Worm (Caenorhabditis elegans) whole organism, late embryonic: ENCODE measurements around the gene C05C8.5.

ENCODE experiments used
- C08G9.2 ChIP-seq: sonication (generic microtip); optimal IDR thresholded peaks from 2 replicates; lab custom pipeline; 2016; ENCODE audit warnings: mild to moderate bottlenecking, missing genetic modification characterization, moderate library complexity, missing compliant biosample characterization
- F13H6.1 ChIP-seq: sonication (generic microtip); optimal IDR thresholded peaks from 2 replicates; lab custom pipeline; 2016; ENCODE audit warnings: missing genetic modification characterization, missing compliant biosample characterization
- K02D7.2 ChIP-seq: sonication (generic microtip); optimal IDR thresholded peaks from 2 replicates; lab custom pipeline; 2017; ENCODE audit warnings: mild to moderate bottlenecking, missing genetic modification characterization, missing compliant biosample characterization
- K09A11.1 ChIP-seq: sonication (generic microtip); optimal IDR thresholded peaks from 2 replicates; lab custom pipeline; 2017; ENCODE audit warnings: antibody characterized with exemption, mild to moderate bottlenecking, missing genetic modification characterization, missing compliant biosample characterization; ENCODE audit not compliant: insufficient read depth
- T23F11.4 ChIP-seq: fragments of 200-800 bp; sonication (Bioruptor generic); optimal IDR thresholded peaks from 2 replicates; lab custom pipeline; 2018; ENCODE audit warnings: mild to moderate bottlenecking, missing genetic modification characterization, missing compliant biosample characterization
- ama-1 ChIP-seq: fragments of 150-350 bp; optimal IDR thresholded peaks from 2 replicates; lab custom pipeline; 2014
- ceh-2 ChIP-seq: sonication (generic microtip); optimal IDR thresholded peaks from 2 replicates; lab custom pipeline; 2016; ENCODE audit warnings: missing genotype, missing genetic modification characterization, missing compliant biosample characterization
- ceh-24 ChIP-seq: sonication (generic microtip); optimal IDR thresholded peaks from 2 replicates; lab custom pipeline; 2016; ENCODE audit warnings: mild to moderate bottlenecking, missing genetic modification characterization, missing compliant biosample characterization
- ceh-30 ChIP-seq: fragments of 150-350 bp; optimal IDR thresholded peaks from 2 replicates; lab custom pipeline; 2014; ENCODE audit warnings: missing biosample characterization, missing genetic modification characterization
- ceh-45 ChIP-seq: fragments of 200-800 bp; sonication (Bioruptor generic); IDR thresholded peaks from 2 replicates; pipeline ENCODE4 v1.3.6; 2022; ENCODE audit warnings: missing genetic modification reagents, missing genetic modification characterization, missing compliant biosample characterization
- ceh-48 ChIP-seq: sonication (generic microtip); optimal IDR thresholded peaks from 2 replicates; lab custom pipeline; 2016; ENCODE audit warnings: missing genetic modification characterization, inconsistent platforms, missing compliant biosample characterization
- che-1 ChIP-seq: sonication (generic microtip); optimal IDR thresholded peaks from 2 replicates; lab custom pipeline; 2016; ENCODE audit warnings: mild to moderate bottlenecking, missing genetic modification characterization, missing compliant biosample characterization
- dmd-4 ChIP-seq: sonication (generic microtip); optimal IDR thresholded peaks from 2 replicates; lab custom pipeline; 2016; ENCODE audit warnings: borderline replicate concordance, missing genetic modification characterization, missing compliant biosample characterization
- elt-2 ChIP-seq: sonication (generic microtip); optimal IDR thresholded peaks from 2 replicates; lab custom pipeline; 2016; ENCODE audit warnings: missing genetic modification reagents, missing genetic modification characterization, missing compliant biosample characterization
- fax-1 ChIP-seq: sonication (generic microtip); optimal IDR thresholded peaks from 2 replicates; lab custom pipeline; 2016; ENCODE audit warnings: missing genotype, missing genetic modification characterization, missing compliant biosample characterization
- fkh-6 ChIP-seq: sonication (generic microtip); optimal IDR thresholded peaks from 2 replicates; lab custom pipeline; 2016; ENCODE audit warnings: missing genetic modification characterization, missing compliant biosample characterization
- hlh-13 ChIP-seq: fragments of 200-800 bp; sonication (Bioruptor generic); optimal IDR thresholded peaks from 2 replicates; lab custom pipeline; 2018; ENCODE audit warnings: mild to moderate bottlenecking, missing genetic modification characterization, missing compliant biosample characterization
- hlh-15 ChIP-seq: sonication (generic microtip); optimal IDR thresholded peaks from 2 replicates; lab custom pipeline; 2016; ENCODE audit warnings: missing genetic modification characterization, missing compliant biosample characterization
- hlh-6 ChIP-seq: sonication (generic microtip); optimal IDR thresholded peaks from 2 replicates; lab custom pipeline; 2016; ENCODE audit warnings: missing genotype, missing genetic modification characterization, missing compliant biosample characterization
- hlh-8 ChIP-seq: sonication (generic microtip); optimal IDR thresholded peaks from 2 replicates; lab custom pipeline; 2016; ENCODE audit warnings: missing genotype, missing genetic modification characterization, missing compliant biosample characterization
- lin-11 ChIP-seq: fragments of 200-800 bp; sonication (Bioruptor generic); optimal IDR thresholded peaks from 2 replicates; lab custom pipeline; 2018; ENCODE audit warnings: mild to moderate bottlenecking, missing genetic modification characterization, missing compliant biosample characterization
- mec-3 ChIP-seq: sonication (generic microtip); optimal IDR thresholded peaks from 2 replicates; lab custom pipeline; 2016; ENCODE audit warnings: borderline replicate concordance, missing genetic modification characterization, missing compliant biosample characterization
- nfya-1 ChIP-seq: sonication (generic microtip); optimal IDR thresholded peaks from 2 replicates; lab custom pipeline; 2017; ENCODE audit warnings: missing genetic modification characterization, mild to moderate bottlenecking, missing compliant biosample characterization, antibody characterized with exemption, moderate library complexity
- odd-2 ChIP-seq: sonication (generic microtip); optimal IDR thresholded peaks from 2 replicates; lab custom pipeline; 2017; ENCODE audit warnings: antibody characterized with exemption, mild to moderate bottlenecking, missing genetic modification characterization, missing compliant biosample characterization
- pag-3 ChIP-seq: sonication (generic microtip); optimal IDR thresholded peaks from 2 replicates; lab custom pipeline; 2016; ENCODE audit warnings: missing compliant biosample characterization, missing genetic modification characterization, borderline replicate concordance
- pat-9 ChIP-seq: fragments of 200-800 bp; sonication (Bioruptor generic); optimal IDR thresholded peaks from 2 replicates; lab custom pipeline; 2018; ENCODE audit warnings: mild to moderate bottlenecking, missing genetic modification characterization, moderate library complexity, missing compliant biosample characterization
- pax-1 ChIP-seq: fragments of 150-350 bp; optimal IDR thresholded peaks from 2 replicates; lab custom pipeline; 2014; ENCODE audit warnings: missing biosample characterization, missing genetic modification characterization
- pha-4 ChIP-seq: fragments of 150-350 bp; optimal IDR thresholded peaks from 2 replicates; lab custom pipeline; 2018; ENCODE audit warnings: missing biosample characterization, missing genetic modification reagents, missing genetic modification characterization
- pqm-1 ChIP-seq: sonication (generic microtip); optimal IDR thresholded peaks from 2 replicates; lab custom pipeline; 2016; ENCODE audit warnings: missing genetic modification characterization, missing compliant biosample characterization
- rnt-1 ChIP-seq: sonication (generic microtip); optimal IDR thresholded peaks from 2 replicates; lab custom pipeline; 2016; ENCODE audit warnings: missing genetic modification characterization, missing compliant biosample characterization
- sox-4 ChIP-seq: sonication (generic microtip); optimal IDR thresholded peaks from 2 replicates; lab custom pipeline; 2017; ENCODE audit warnings: mild to moderate bottlenecking, missing genetic modification characterization, inconsistent platforms, missing compliant biosample characterization
- syd-9 ChIP-seq: sonication (generic microtip); optimal IDR thresholded peaks from 2 replicates; lab custom pipeline; 2016; ENCODE audit warnings: mild to moderate bottlenecking, missing genetic modification characterization, moderate library complexity, missing compliant biosample characterization
- tbx-7 ChIP-seq: sonication (generic microtip); optimal IDR thresholded peaks from 2 replicates; lab custom pipeline; 2016; ENCODE audit warnings: missing genotype, missing genetic modification characterization, missing compliant biosample characterization
- ttx-3 ChIP-seq: sonication (generic microtip); optimal IDR thresholded peaks from 2 replicates; lab custom pipeline; 2016; ENCODE audit warnings: missing genetic modification reagents, missing genetic modification characterization, missing compliant biosample characterization
- unc-3 ChIP-seq, 2 experiments: fragments of 200-800 bp in 1 of 2; sonication (Bioruptor generic) in 1 of 2; sonication (generic microtip) in 1 of 2; conservative IDR thresholded peaks in 1 of 2; optimal IDR thresholded peaks in 1 of 2; 2 replicates each; pipeline versions ENCODE4 v1.3.6 to Lab custom; 2016 to 2022; ENCODE audit warnings: missing compliant biosample characterization in 2 of 2, missing genetic modification characterization in 2 of 2, missing genetic modification reagents in 1 of 2
- unc-55 ChIP-seq: sonication (generic microtip); optimal IDR thresholded peaks from 2 replicates; lab custom pipeline; 2017; ENCODE audit warnings: missing biosample characterization, missing genetic modification reagents, missing genetic modification characterization
- unc-86 ChIP-seq: sonication (generic microtip); optimal IDR thresholded peaks from 2 replicates; lab custom pipeline; 2016; ENCODE audit warnings: missing genetic modification characterization, missing compliant biosample characterization
- ztf-16 ChIP-seq: sonication (generic microtip); optimal IDR thresholded peaks from 2 replicates; lab custom pipeline; 2017; ENCODE audit warnings: missing genetic modification characterization, missing compliant biosample characterization

Gene C05C8.5

ce11 chrV:7209001-7209400 lies 25.6 kb downstream of the C05C8.5 start:
- TF ChIP-seq hlh-8 (tag; lab: Kevin White, UChicago) (no peak), K02D7.2 (tag; lab: Kevin White, UChicago) (no peak), ttx-3 (tag; lab: Kevin White, UChicago) (no peak), T23F11.4 (no peak), che-1 (tag; lab: Kevin White, UChicago) (no peak), ceh-48 (no peak), ztf-16 (tag; lab: Kevin White, UChicago) (no peak), K09A11.1 (no peak), dmd-4 (no peak), sox-4 (tag; lab: Kevin White, UChicago) (no peak)
- TF ChIP-seq, all 69 proteins: peak for 0

ce11 chrV:7201353-7201752 lies 33.3 kb downstream of the C05C8.5 start:
- no peak for TF ChIP-seq unc-86
- no peak for TF ChIP-seq pat-9
- TF ChIP-seq rnt-1 (tag; lab: Kevin White, UChicago): no peak
- no peak for TF ChIP-seq ceh-30
- no peak for TF ChIP-seq mec-3 (tag; lab: Kevin White, UChicago)
- TF ChIP-seq ceh-45 (GFP tag; lab: Robert Waterston, UW): no peak
- TF ChIP-seq syd-9 (tag; lab: Kevin White, UChicago): no peak
- no peak for TF ChIP-seq pax-1 (tag; lab: Kevin White, UChicago)
- TF ChIP-seq tbx-7 (tag; lab: Kevin White, UChicago): no peak
- TF ChIP-seq lin-11 (tag; lab: Kevin White, UChicago): no peak
- no peak for TF ChIP-seq dmd-4
- TF ChIP-seq F13H6.1 (tag; lab: Kevin White, UChicago): no peak
- no peak for TF ChIP-seq hlh-6
- TF ChIP-seq fkh-6 (tag; lab: Kevin White, UChicago): no peak
- no peak for TF ChIP-seq C08G9.2
- no peak for TF ChIP-seq nfya-1
- TF ChIP-seq ama-1: no peak
- TF ChIP-seq hlh-15 (tag; lab: Kevin White, UChicago): no peak
- no peak for TF ChIP-seq pag-3 (tag; lab: Kevin White, UChicago)

- no peak for TF ChIP-seq elt-2 (tag; lab: Kevin White, UChicago)
- TF ChIP-seq mec-3 (tag; lab: Kevin White, UChicago): no peak
- no peak for TF ChIP-seq pha-4
- TF ChIP-seq unc-55 (GFP tag; lab: Kevin White, UChicago): no peak
- no peak for TF ChIP-seq tbx-7 (tag; lab: Kevin White, UChicago)
- TF ChIP-seq K09A11.1: no peak
- TF ChIP-seq ama-1: no peak
- no peak for TF ChIP-seq unc-86
- TF ChIP-seq hlh-13 (GFP tag; lab: Kevin White, UChicago): no peak
- TF ChIP-seq nfya-1: no peak
- TF ChIP-seq, all 69 proteins: peak for 0
Observed at ce11 chrV:7199932-7200331, 34.7 kb downstream of the C05C8.5 start, which contains the start of gene F09G2.1. F09G2.1 (plus strand) TSS chrV:7200232.

- no peak for TF ChIP-seq pqm-1 (tag; lab: Kevin White, UChicago)
- TF ChIP-seq ama-1: no peak
- TF ChIP-seq hlh-8 (tag; lab: Kevin White, UChicago): no peak
Observed at ce11 chrV:7199077-7199476, 35.5 kb downstream of the C05C8.5 start.

ce11 chrV:7198403-7198802 lies 36.2 kb downstream of the C05C8.5 start:
- TF ChIP-seq ama-1 (peak; percentile 40), ceh-45 (GFP tag; lab: Robert Waterston, UW) (no peak)

- TF ChIP-seq fax-1 (no peak), unc-3 (GFP tag; conservative IDR thresholded peaks at IDR 0.05; lab: Robert Waterston, UW) (no peak), unc-3 (tag; optimal IDR thresholded peaks at IDR 0.05; lab: Kevin White, UChicago) (no peak), rnt-1 (tag; lab: Kevin White, UChicago) (no peak), odd-2 (tag; lab: Kevin White, UChicago) (no peak), ceh-24 (tag; lab: Kevin White, UChicago) (no peak), ceh-2 (tag; lab: Kevin White, UChicago) (no peak)
Observed at ce11 chrV:7197036-7197435, 37.6 kb downstream of the C05C8.5 start.
